Fruit fly (Drosophila melanogaster) whole organism: ENCODE measurements around the gene CG46270.

Experiments
- CG8478 ChIP-seq: fragments of >200 bp; optimal IDR thresholded peaks from 2 replicates; lab custom pipeline; 2018; ENCODE audit warnings: inconsistent platforms
- Dll ChIP-seq: fragments of >200 bp; optimal IDR thresholded peaks from 2 replicates; lab custom pipeline; 2017
- EcR ChIP-seq, 2 experiments: fragments of >200 bp; optimal IDR thresholded peaks; 2 replicates each; lab custom pipeline; 2017; ENCODE audit warnings: missing biosample characterization in 2 of 2, missing genetic modification characterization in 2 of 2, missing genetic modification reagents in 2 of 2
- pan ChIP-seq: fragments of >200 bp; optimal IDR thresholded peaks from 2 replicates; lab custom pipeline; 2017
- psq ChIP-seq: fragments of >200 bp; optimal IDR thresholded peaks from 2 replicates; lab custom pipeline; 2017
- usp ChIP-seq: fragments of >200 bp; optimal IDR thresholded peaks from 2 replicates; lab custom pipeline; 2017; ENCODE audit warnings: missing biosample characterization, missing genetic modification characterization, mixed read lengths

- TF ChIP-seq usp (GFP tag; lab: Kevin White, UChicago) = no peak
- no peak for TF ChIP-seq psq (lab: Kevin White, UChicago)
- no peak for TF ChIP-seq pan (lab: Kevin White, UChicago)
- TF ChIP-seq EcR (GFP tag; optimal IDR thresholded peaks at IDR 0.05; lab: Kevin White, UChicago) = no peak
- no peak for TF ChIP-seq CG8478
- TF ChIP-seq Dll (lab: Kevin White, UChicago) = no peak
Observed at dm6 chr3R:10463548-10463947, 35.3 kb upstream of the CG46270 start.
